Fruit fly (Drosophila melanogaster): ENCODE data around the gene Pglym78.

Pglym78 gene

dm6 chr3R:29151621-29152092 is 3.6 kb downstream of the Pglym78 start, which contains the start of gene eIF2D (continued):
- TF ChIP-seq nerfin-1 (tag; optimal IDR thresholded peaks at IDR 0.05) (peak; percentile 64), usp (GFP tag; optimal IDR thresholded peaks at IDR 0.05) (no peak), CG4854 (GFP tag; optimal IDR thresholded peaks at IDR 0.05) (no peak), Rfx (GFP tag; IDR thresholded peaks at IDR 0.05) (peak; percentile 76), CG13287 (GFP tag; IDR thresholded peaks at IDR 0.05; ENCODE audit: partially characterized antibody) (peak; percentile 39; the same call in 1 of the 2 replicates), CG7928 (GFP tag; optimal IDR thresholded peaks at IDR 0.05) (no peak), sim (GFP tag; IDR thresholded peaks at IDR 0.05) (no peak), Bteb2 (GFP tag; optimal IDR thresholded peaks at IDR 0.05) (peak; percentile 53), Usf (GFP tag; optimal IDR thresholded peaks at IDR 0.05) (no peak), Max (GFP tag; optimal IDR thresholded peaks at IDR 0.05) (peak; percentile 58), CG2129 (GFP tag; IDR thresholded peaks at IDR 0.05; ENCODE audit: partially characterized antibody) (no peak), CG12104 (GFP tag; optimal IDR thresholded peaks at IDR 0.05) (peak; percentile 65), Aef1 (GFP tag; IDR thresholded peaks at IDR 0.05) (peak; percentile 34; the same call in 1 of the 3 replicates), caup (GFP tag; optimal IDR thresholded peaks at IDR 0.05; ENCODE audit: severe bottlenecking) (peak; percentile 68), Bdp1 (GFP tag; optimal IDR thresholded peaks at IDR 0.05) (peak; percentile 20), chinmo (GFP tag; IDR thresholded peaks at IDR 0.05; ENCODE audit: partially characterized antibody) (no peak), Scr (GFP tag; IDR thresholded peaks at IDR 0.05; ENCODE audit: partially characterized antibody) (peak; percentile 19; the same call in 1 of the 2 replicates), Nf-YC (tag; optimal IDR thresholded peaks at IDR 0.05) (peak; percentile 50), vnd (GFP tag; IDR thresholded peaks at IDR 0.05; ENCODE audit: partially characterized antibody) (no peak), abd-A (tag; optimal IDR thresholded peaks at IDR 0.05) (no peak), kah (GFP tag; optimal IDR thresholded peaks at IDR 0.05) (peak; percentile 30), pnt (GFP tag; optimal IDR thresholded peaks at IDR 0.05) (no peak), ash1 (GFP tag; optimal IDR thresholded peaks at IDR 0.05) (no peak), Camta (GFP tag; optimal IDR thresholded peaks at IDR 0.05) (peak; percentile 46), Asciz (GFP tag; optimal IDR thresholded peaks at IDR 0.05) (no peak), Dbx (GFP tag; IDR thresholded peaks at IDR 0.05) (no peak; the same call in 2 of the 3 replicates), Optix (GFP tag; IDR thresholded peaks at IDR 0.05) (no peak), Doc3 (GFP tag; IDR thresholded peaks at IDR 0.05; ENCODE audit: partially characterized antibody) (no peak), gsb (GFP tag; IDR thresholded peaks at IDR 0.05) (no peak), unc-4 (GFP tag; IDR thresholded peaks at IDR 0.05; ENCODE audit: partially characterized antibody) (no peak), Lpt (GFP tag; optimal IDR thresholded peaks at IDR 0.05) (no peak), phol (tag; optimal IDR thresholded peaks at IDR 0.05) (peak; percentile 85), fru (optimal IDR thresholded peaks at IDR 0.05) (no peak), slou (GFP tag; optimal IDR thresholded peaks at IDR 0.05) (no peak), sqz (GFP tag; optimal IDR thresholded peaks at IDR 0.05) (no peak), CG10431 (GFP tag; optimal IDR thresholded peaks at IDR 0.05) (no peak), Oaz (GFP tag; IDR thresholded peaks at IDR 0.05) (no peak), CG11696 (GFP tag; IDR thresholded peaks at IDR 0.05) (peak; percentile 47), CG3838 (GFP tag; optimal IDR thresholded peaks at IDR 0.05) (no peak), CG42726 (GFP tag; IDR thresholded peaks at IDR 0.05; ENCODE audit: partially characterized antibody) (no peak), CG2120 (GFP tag; optimal IDR thresholded peaks at IDR 0.05) (peak; percentile 64), Six4 (GFP tag; optimal IDR thresholded peaks at IDR 0.05) (peak; percentile 51), eve (GFP tag; optimal IDR thresholded peaks at IDR 0.05) (no peak), CG9609 (GFP tag; optimal IDR thresholded peaks at IDR 0.05) (no peak), CG9215 (GFP tag; IDR thresholded peaks at IDR 0.05) (no peak; the same call in 1 of the 2 replicates), dmrt11E (tag; optimal IDR thresholded peaks at IDR 0.05) (peak; percentile 41), Oli (tag; optimal IDR thresholded peaks at IDR 0.05) (peak; percentile 49), da (GFP tag; optimal IDR thresholded peaks at IDR 0.05) (no peak), MBD-R2 (GFP tag; IDR thresholded peaks at IDR 0.05) (peak; percentile 78), gt (GFP tag; IDR thresholded peaks at IDR 0.05) (no peak), so (GFP tag; IDR thresholded peaks at IDR 0.05) (peak; percentile 58; the same call in 1 of the 3 replicates)

Data from whole organism, embryonic.